Worm (Caenorhabditis elegans): ENCODE results near the gene idpb-4.

idpb-4 gene

DNA sequence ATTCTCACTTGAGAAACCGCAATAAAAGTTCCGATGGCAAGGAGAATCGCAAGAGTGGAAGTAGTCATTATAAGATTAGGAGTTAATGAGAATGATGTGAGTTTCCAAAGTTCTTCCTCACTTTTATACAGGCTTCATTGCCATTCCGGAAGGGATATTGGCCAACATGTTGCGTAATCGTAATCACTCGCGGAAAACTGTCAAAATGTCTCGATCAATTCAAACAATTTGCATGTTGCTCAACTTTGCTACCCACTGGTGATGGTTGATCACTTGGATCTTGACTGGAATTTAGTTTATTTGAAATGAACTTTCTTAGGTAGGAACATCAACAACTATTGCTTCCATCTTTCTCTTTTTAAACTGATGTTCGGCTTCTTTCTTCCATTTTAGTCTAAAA is at the start of gene idpb-4:
idpb-4 (minus strand) TSS at position 101 of the 400 bp plus-strand sequence.
- no peak for TF ChIP-seq unc-62 (GFP tag; optimal IDR thresholded peaks at IDR 0.05)

DNA sequence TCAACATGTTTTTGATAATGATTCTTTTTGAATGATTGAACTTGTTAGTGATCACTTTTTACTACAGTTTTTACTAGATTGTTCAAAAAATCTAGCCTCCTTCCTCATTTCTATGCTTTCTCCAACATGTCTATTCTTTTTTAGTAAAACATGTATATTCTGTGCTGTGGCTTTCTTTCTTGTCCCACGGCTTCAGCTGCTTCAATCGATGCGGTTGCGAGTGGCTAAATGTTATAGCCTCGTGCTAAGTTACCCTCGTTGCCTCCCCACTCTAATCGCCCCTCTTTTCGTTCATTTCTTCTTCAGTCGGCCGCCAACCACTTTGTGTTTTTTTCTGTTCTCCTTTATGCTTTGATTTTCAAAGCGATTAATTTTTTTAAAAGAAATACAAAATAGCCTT is 48.5 kb upstream of the idpb-4 start:
- TF ChIP-seq unc-62 (GFP tag; optimal IDR thresholded peaks at IDR 0.05) = no peak

DNA sequence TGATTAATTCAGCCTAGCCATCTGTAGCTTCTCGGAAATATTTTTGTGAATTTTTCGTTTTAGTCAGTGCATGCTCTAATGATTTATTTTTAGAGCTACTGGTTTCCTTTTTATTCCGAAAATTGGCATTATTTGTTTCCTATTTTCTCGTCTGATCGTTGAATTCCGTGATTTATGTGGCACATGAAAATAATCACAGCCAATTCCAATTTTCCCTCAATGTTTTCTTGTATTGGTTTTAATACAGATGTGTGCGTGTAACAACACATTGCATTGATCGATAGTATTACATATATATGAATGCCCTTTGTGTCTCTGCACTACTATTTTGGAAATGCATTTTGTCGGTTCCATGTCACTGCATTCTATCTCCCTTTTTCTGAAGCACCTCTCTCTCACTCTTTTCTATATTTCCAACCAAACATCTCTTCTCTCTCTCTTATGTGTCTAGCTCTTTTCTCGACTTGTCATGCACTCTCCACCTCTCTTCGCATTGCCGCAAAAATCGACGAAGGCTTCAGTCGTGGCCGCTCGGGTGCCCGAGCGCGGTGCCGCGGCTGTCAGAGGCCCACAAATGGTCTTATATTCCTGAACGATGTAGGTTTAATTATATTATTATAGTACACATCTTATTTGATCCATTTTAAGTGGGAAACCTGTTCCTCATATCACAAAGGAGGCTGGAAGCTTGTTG is 47.0 kb upstream of the idpb-4 start:
- no peak for TF ChIP-seq unc-62 (GFP tag; optimal IDR thresholded peaks at IDR 0.05)

DNA sequence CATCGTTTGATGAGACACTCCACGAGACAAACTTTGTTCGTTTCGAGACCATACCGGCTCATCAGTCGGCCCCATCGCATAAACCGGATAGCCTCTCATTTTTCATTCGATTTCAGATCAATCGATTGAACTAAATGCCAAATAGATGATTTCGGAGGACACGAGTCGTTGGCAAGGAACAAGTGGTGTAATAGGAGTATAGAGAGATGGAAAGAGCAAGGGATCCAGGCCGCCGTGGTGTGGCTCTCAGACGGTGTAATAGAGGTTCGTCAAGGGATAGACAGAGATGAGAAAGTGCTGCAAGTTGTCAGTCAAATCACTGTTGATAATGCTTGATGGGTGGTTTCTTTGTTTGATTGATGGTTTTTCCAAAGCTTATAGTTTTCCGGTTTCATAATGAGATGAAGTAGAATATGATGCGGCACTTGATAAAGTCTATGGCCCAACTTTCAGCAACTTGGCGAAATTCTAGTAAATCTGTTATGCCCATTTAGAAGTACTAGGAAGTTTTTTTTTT is 46.2 kb upstream of the idpb-4 start, which contains the start of gene sgn-1:
sgn-1 (minus strand) TSS at position 220 of the 517 bp plus-strand sequence.
- no peak for TF ChIP-seq unc-62 (GFP tag; optimal IDR thresholded peaks at IDR 0.05)

DNA sequence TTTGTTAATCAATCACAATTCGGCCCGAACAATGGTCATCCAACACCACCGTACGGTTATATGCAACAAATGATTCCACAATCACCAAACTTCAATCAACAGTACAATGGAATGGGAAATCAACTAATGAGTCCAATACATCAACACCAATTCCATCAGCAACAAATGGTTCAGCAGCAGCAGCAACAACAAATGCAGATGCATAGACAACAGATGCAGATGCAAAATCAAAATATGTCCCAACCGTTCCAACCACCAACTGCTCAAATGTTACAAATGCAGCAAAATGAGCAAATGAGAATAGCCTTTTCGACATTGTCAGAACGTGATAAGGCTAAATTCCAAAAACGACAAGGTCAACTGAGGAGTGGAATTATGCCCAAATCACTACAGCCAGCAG is 39.1 kb upstream of the idpb-4 start:
- TF ChIP-seq unc-62 (GFP tag; optimal IDR thresholded peaks at IDR 0.05) = no peak

DNA sequence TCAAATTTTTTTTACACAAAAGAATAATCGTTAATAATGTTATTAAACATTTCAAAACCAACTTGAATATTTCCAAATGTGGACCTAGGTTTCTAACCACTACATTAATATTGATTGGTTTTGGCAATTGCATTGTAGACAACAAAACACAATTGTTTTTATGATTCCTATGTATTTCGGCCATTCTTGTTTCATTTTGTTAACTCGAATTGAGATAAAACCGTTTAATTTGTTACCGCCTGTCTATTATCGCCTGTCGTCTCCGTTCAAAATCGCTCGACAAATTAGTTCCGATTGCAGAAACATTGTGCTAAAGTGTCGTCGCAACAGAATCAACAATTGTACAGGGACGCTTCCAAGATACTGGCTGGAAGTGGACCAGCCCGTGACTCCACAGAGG is 33.3 kb upstream of the idpb-4 start, which contains the start of gene let-19:
let-19 (plus strand) TSS at position 301 of the 400 bp plus-strand sequence.
- TF ChIP-seq unc-62 (GFP tag; optimal IDR thresholded peaks at IDR 0.05) = no peak

DNA sequence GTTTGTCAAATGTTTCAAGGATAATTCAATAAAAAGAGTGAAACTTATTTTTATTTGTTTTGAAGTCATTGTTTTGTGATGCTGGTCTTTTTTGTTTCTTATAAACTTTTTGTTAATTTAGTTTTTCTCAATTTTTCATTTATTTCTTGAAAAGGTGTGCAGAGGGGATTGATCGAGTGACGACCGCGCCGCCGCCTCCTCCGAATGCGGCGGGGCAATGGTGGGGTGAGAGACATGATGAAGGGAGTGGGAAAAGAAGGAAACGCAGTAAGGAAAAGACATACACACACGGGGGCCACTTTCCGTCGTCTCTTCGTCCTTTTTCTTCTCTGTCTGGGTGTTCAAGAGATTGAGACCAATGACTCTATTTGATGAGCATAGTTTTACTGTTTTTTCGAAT is 32.0 kb upstream of the idpb-4 start:
- TF ChIP-seq unc-62 (GFP tag; optimal IDR thresholded peaks at IDR 0.05) = no peak

DNA sequence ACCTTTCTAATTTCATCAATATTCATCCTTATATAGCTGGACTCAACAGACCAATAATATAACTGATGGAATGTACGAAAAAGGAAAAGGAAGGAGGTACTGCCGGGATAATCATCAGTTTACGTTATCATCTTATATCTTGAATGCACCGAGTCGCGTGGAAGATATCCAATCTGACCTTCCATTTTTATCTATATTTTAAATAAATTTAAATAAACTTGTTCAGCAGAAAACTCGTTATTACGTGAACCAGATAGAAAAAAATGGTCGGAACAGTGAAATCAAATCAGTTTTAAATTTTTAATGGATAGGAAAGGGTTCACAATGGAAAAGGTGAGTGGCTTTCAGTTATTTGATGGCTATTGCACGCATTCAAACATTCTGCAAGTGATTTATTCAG is 29.5 kb upstream of the idpb-4 start, which contains the start of gene pah-1:
pah-1 (minus strand) TSS at position 101 of the 400 bp plus-strand sequence.
- TF ChIP-seq unc-62 (GFP tag; optimal IDR thresholded peaks at IDR 0.05) = no peak

DNA sequence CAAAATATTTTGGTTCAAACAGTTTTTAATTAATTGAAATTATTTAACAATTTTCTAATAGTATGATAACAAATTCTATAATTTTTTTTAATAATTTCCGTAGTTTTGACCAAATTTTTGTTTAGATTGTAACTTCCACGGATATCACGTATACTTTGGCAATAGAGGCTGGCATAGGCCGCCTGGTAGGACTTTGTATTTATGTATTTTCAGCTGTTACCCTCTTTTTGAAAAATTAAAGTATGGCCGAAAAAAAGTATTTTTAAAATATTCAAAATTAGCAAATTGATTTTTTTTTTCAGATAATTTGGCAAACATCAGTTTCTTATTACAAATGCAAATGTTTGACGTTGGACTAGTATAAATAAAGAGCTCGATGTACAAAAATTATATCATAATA is 29.1 kb upstream of the idpb-4 start, which contains the start of the genes nsph-1.1 and K08F8.15:
nsph-1.1 (plus strand) TSS at position 301 of the 400 bp plus-strand sequence.
K08F8.15 (plus strand) TSS at position 335 of the 400 bp plus-strand sequence.
- TF ChIP-seq unc-62 (GFP tag; optimal IDR thresholded peaks at IDR 0.05) = no peak

DNA sequence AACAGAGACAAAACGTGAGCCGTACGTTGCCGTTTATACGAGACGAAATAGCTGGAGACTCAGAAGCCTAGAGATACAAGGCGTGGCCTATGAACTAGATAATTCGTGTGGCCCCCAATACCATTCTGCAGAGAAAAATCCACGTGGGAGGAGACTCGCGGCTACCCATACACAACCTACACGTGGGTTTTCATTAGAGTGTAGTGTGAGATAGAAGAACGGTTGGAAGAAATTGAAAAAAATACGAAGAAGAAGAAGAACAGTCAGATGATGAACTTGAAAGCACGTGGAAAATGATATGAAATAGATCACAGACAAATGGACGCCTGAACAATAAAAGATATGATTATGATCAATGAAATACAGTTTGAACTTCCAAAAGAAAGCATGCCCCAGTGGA is 27.8 kb upstream of the idpb-4 start:
- no peak for TF ChIP-seq unc-62 (GFP tag; optimal IDR thresholded peaks at IDR 0.05)

DNA sequence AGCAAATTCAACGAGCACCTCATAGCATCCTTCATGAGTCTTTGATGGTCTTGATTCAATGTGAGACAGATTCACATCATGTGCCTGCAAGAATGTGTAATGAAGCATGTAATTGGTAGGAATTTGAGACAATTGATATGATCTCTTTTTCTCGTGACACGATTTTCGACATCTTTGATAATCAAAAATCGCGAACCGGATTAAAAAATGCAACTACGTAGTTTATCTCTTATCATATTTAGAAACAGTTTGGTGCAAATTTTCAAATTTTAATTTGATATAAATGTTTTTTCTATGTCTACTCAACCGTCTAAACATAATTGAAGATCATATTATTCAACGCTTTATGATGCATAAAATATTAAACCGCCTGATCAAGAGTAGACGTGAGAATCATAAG is 27.0 kb upstream of the idpb-4 start:
- no peak for TF ChIP-seq unc-62 (GFP tag; optimal IDR thresholded peaks at IDR 0.05)

DNA sequence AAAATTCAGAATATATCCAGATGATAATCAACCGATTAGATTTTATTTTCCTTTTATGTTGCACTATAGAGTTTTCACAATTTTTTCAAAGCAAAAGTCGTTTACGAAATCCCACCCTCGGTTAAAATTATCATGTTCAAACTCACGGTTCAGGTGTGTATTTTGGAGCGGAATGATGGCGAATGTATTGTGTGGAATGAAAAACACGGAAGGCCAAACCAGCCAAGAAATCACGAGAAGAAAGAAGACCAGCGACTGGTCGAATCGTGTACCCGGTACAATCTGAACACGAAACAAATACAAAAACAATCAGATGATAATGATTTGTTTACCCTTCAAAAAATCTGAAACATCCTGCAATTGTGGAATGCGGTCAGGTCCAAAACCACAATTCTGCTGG is 26.0 kb upstream of the idpb-4 start:
- TF ChIP-seq unc-62 (GFP tag; optimal IDR thresholded peaks at IDR 0.05) = no peak

DNA sequence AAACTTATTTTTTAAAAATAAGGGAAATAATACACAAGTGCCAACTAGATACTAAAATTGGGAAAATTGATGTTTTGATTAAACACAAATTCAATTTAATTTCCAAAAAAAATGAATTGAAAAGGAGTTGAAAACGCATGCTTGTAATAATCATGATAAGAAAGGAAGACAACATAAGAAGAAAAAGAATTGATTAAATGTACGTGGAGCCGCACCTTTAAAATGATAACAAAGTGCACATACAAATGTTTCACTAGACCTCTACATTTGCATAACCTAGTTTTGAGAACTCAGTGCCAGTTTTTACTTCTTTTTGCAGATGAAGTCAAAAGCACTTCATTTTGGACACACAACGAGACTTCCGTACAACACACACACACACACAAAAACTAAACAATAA is 24.4 kb upstream of the idpb-4 start:
- no peak for TF ChIP-seq unc-62 (GFP tag; optimal IDR thresholded peaks at IDR 0.05)

DNA sequence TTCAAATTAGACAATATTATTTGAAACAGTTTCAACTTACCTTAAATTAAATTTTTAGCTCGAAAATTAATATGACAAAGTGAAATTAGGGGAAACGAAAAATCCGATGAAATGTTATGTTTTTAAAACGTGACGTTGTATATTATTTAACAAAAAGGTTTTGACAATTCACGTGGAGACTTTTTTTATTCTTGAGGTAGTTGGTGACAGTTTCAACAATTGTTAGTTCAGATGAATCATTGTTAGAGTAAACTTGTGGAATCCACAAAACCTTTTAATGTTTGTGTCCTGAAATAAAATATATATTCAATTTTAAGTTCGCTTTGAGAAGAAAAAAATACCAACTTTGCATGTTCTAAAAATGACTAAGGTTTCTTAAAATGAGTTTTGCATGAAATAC is 22.1 kb upstream of the idpb-4 start, which contains the start of gene fut-1:
fut-1 (minus strand) TSS at position 101 of the 400 bp plus-strand sequence.
- no peak for TF ChIP-seq unc-62 (GFP tag; optimal IDR thresholded peaks at IDR 0.05)

DNA sequence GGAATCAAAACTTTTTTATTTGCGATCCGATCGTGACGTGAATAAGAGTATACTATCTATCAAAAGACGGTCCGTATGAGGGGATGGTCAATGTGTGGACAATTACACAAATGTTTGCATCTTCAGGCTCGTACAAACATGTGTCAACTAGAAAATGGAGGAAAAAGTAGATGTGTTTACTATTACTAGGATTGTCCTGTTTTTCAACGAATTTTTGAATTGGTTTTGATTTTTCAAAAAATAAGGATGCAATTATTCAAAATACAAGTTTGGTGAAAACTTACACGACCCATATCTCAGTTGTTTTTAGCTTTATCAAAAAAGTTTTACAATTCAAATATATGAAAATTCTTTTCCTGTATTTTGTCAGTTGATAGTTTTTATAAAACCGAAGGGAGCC is 17.9 kb upstream of the idpb-4 start, which contains the start of gene K08F8.7:
K08F8.7 (minus strand) TSS at position 101 of the 400 bp plus-strand sequence.
- no peak for TF ChIP-seq unc-62 (GFP tag; optimal IDR thresholded peaks at IDR 0.05)

DNA sequence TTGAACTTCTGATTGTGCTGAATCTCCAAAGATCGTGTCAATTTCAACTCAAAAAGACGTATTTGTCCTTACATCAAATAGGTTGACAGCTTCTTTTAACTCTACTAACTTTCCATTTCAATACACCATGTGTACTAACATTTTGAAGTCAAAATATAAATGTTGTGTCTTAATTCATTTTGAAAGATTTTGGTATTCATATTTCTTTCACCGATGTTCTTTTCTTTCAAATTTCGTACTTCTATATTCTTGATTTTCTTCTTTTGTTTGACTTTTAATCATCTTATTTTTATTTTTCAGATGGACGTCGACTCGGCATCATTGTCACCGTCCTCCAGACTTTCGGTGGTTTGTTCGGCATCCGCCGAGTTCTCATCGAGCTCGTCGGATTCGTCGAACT is 14.3 kb upstream of the idpb-4 start, which contains the start of gene atf-2:
atf-2 (plus strand) TSS at position 301 of the 400 bp plus-strand sequence.
- TF ChIP-seq unc-62 (GFP tag; optimal IDR thresholded peaks at IDR 0.05) = no peak

DNA sequence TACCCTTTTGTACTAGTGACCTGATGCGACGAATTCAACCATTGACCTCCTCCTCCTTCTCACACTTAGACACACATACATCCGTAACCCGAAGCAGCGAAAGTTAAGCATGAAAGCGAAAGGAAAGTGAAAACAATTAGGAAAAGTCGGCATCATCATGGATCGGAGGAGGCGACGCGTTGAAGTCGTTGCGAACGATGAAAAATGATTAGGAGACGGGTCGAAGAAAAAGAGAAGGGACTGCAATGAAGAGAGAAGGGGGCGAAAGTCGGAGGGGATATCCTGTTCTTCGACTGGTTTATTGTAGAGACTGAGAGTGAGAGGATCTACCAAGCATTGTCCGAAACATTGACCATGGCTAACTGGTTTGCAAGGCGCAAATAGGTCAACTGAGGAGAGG is 13.7 kb upstream of the idpb-4 start:
- no peak for TF ChIP-seq unc-62 (GFP tag; optimal IDR thresholded peaks at IDR 0.05)

Measured in whole organism, dauer.